Fruit fly (Drosophila melanogaster): ENCODE data around the gene CG43703.

CG43703 gene

DNA sequence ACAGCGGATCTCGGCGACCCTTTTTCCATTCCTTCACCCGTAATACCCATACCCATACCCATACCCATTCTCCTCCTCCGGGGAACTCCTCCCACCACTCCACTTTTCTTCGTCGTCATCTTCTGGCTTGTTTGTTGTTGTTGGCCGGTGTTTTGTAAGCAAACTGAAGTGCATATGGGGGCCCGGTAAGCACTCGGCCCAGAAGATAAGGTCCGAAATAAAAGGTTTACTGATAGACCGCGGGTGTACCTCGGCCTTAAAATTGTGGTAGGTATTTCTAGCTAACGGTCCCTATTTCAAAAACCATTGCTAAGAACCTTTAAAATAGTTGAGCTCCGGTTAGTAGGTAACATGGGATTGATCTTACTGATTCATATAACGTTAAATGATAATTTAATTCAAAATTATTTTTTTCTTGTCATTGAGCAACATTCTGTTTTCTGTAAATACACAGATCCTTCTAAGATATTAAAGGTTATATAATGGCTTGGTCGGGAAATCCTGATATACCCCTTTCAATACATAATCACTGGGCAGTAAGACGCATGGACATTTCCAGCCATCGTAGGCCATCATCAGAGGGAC lies 10.6 kb downstream of the CG43703 start (continued):
- TF ChIP-seq dan (GFP tag; IDR thresholded peaks at IDR 0.05) (no peak), CG4282 (GFP tag; optimal IDR thresholded peaks at IDR 0.05) (no peak), bcd (GFP tag; optimal IDR thresholded peaks at IDR 0.05) (peak; percentile 25), CG8089 (GFP tag; optimal IDR thresholded peaks at IDR 0.05) (no peak), cwo (GFP tag; optimal IDR thresholded peaks at IDR 0.05) (no peak), lmd (GFP tag; IDR thresholded peaks at IDR 0.05) (peak; percentile 59), stwl (tag; optimal IDR thresholded peaks at IDR 0.05) (no peak), vvl (GFP tag; IDR thresholded peaks at IDR 0.05) (peak; percentile 6; the same call in 1 of the 2 replicates), mld (GFP tag; IDR thresholded peaks at IDR 0.05; ENCODE audit: partially characterized antibody) (no peak), CG14667 (GFP tag; IDR thresholded peaks at IDR 0.05) (peak; percentile 40), CG2875 (GFP tag; optimal IDR thresholded peaks at IDR 0.05) (peak; percentile 36), B-H1 (GFP tag; IDR thresholded peaks at IDR 0.05) (no peak), CG34422 (GFP tag; IDR thresholded peaks at IDR 0.05) (0 out of 3 replicates have a peak, but pooled peaks have one; percentile 7), Hr39 (optimal IDR thresholded peaks at IDR 0.05) (no peak), pfk (GFP tag; optimal IDR thresholded peaks at IDR 0.05) (no peak), grn (GFP tag; optimal IDR thresholded peaks at IDR 0.05) (peak; percentile 4), ewg (GFP tag; optimal IDR thresholded peaks at IDR 0.05) (peak; percentile 8), sens-2 (GFP tag; IDR thresholded peaks at IDR 0.05) (no peak), croc (GFP tag; conservative IDR thresholded peaks at IDR 0.05) (peak; percentile 40; the same call in 2 of the 3 replicates), wor (GFP tag; IDR thresholded peaks at IDR 0.05) (peak; percentile 21; the same call in 1 of the 2 replicates), Asciz (GFP tag; optimal IDR thresholded peaks at IDR 0.05) (peak; percentile 21), tup (GFP tag; optimal IDR thresholded peaks at IDR 0.05) (no peak), CG1024 (GFP tag; IDR thresholded peaks at IDR 0.05) (no peak), CG7786 (GFP tag; optimal IDR thresholded peaks at IDR 0.05) (peak; percentile 33), CG8478 (optimal IDR thresholded peaks at IDR 0.05) (no peak), slp2 (GFP tag; optimal IDR thresholded peaks at IDR 0.05) (peak; percentile 54), hkb (optimal IDR thresholded peaks at IDR 0.05) (no peak), hkb (GFP tag; IDR thresholded peaks at IDR 0.05) (0 out of 2 replicates have a peak, but pooled peaks have one; percentile 29), CoRest (tag; optimal IDR thresholded peaks at IDR 0.05) (peak; percentile 41), phol (tag; optimal IDR thresholded peaks at IDR 0.05) (peak; percentile 69), CG17385 (GFP tag; optimal IDR thresholded peaks at IDR 0.05) (no peak), Xbp1 (GFP tag; optimal IDR thresholded peaks at IDR 0.05) (peak; percentile 31), GATAe (GFP tag; conservative IDR thresholded peaks at IDR 0.05) (no peak), pros (GFP tag; optimal IDR thresholded peaks at IDR 0.05) (peak; percentile 65), Six4 (GFP tag; optimal IDR thresholded peaks at IDR 0.05) (no peak), az2 (GFP tag; optimal IDR thresholded peaks at IDR 0.05) (peak; percentile 45), Atf3 (GFP tag; optimal IDR thresholded peaks at IDR 0.05) (peak; percentile 22), CG9727 (GFP tag; optimal IDR thresholded peaks at IDR 0.05) (peak; percentile 74), CG7271 (tag; optimal IDR thresholded peaks at IDR 0.05) (no peak), fru (optimal IDR thresholded peaks at IDR 0.05) (no peak), ash1 (GFP tag; optimal IDR thresholded peaks at IDR 0.05) (no peak), sug (tag; optimal IDR thresholded peaks at IDR 0.05) (no peak), CG7556 (GFP tag; optimal IDR thresholded peaks at IDR 0.05) (peak; percentile 36), zfh2 (GFP tag; optimal IDR thresholded peaks at IDR 0.05) (no peak), ro (GFP tag; IDR thresholded peaks at IDR 0.05) (no peak), CG3065 (GFP tag; optimal IDR thresholded peaks at IDR 0.05) (no peak), corto (GFP tag; optimal IDR thresholded peaks at IDR 0.05) (no peak), ken (GFP tag; IDR thresholded peaks at IDR 0.05) (peak; percentile 55; the same call in 1 of the 3 replicates), CG16815 (GFP tag; optimal IDR thresholded peaks at IDR 0.05) (peak; percentile 71), ATbp (GFP tag; optimal IDR thresholded peaks at IDR 0.05) (peak; percentile 38), CG14014 (GFP tag; IDR thresholded peaks at IDR 0.05) (no peak), zf30C (GFP tag; optimal IDR thresholded peaks at IDR 0.05) (no peak)

All from whole organism, embryonic.